Worm (Caenorhabditis elegans) whole organism, L4/young adult: ENCODE data around the gene kdp-1.

Experiments used
- W03F9.2 ChIP-seq: fragments of 150-350 bp; optimal IDR thresholded peaks from 2 replicates; lab custom pipeline; 2014; ENCODE audit warnings: missing biosample characterization, missing genetic modification characterization
- dao-5 ChIP-seq: sonication (generic microtip); optimal IDR thresholded peaks from 2 replicates; lab custom pipeline; 2016; ENCODE audit warnings: missing genotype, missing genetic modification characterization, moderate library complexity, missing compliant biosample characterization
- him-1 ChIP-seq: sonication (generic microtip); optimal IDR thresholded peaks from 2 replicates; lab custom pipeline; 2016; ENCODE audit warnings: missing genotype, missing genetic modification reagents, missing genetic modification characterization, missing compliant biosample characterization

kdp-1 gene

ce11 chrIV:13330547-13330946 is 30.6 kb downstream of the kdp-1 start:
- TF ChIP-seq him-1 = no peak
- no peak for TF ChIP-seq dao-5 (tag; lab: Kevin White, UChicago)
- TF ChIP-seq W03F9.2 (tag; lab: Kevin White, UChicago) = no peak

ce11 chrIV:13331285-13331684 is 31.3 kb downstream of the kdp-1 start, which contains the start of gene pqn-74:
Gene pqn-74, minus strand, starts transcription at chrIV:13331406.
- no peak for TF ChIP-seq dao-5 (tag; lab: Kevin White, UChicago)
- TF ChIP-seq him-1 = no peak
- no peak for TF ChIP-seq W03F9.2 (tag; lab: Kevin White, UChicago)

- TF ChIP-seq dao-5 (tag; lab: Kevin White, UChicago) = no peak
- no peak for TF ChIP-seq W03F9.2 (tag; lab: Kevin White, UChicago)
- no peak for TF ChIP-seq him-1
Observed at ce11 chrIV:13334287-13334686, 34.3 kb downstream of the kdp-1 start.

ce11 chrIV:13342555-13342954 is 42.6 kb downstream of the kdp-1 start, which contains the start of gene W02A2.5:
Gene W02A2.5, plus strand, starts transcription at chrIV:13342855.
- no peak for TF ChIP-seq dao-5 (tag; lab: Kevin White, UChicago)
- TF ChIP-seq him-1 = no peak
- no peak for TF ChIP-seq W03F9.2 (tag; lab: Kevin White, UChicago)

- no peak for TF ChIP-seq him-1
- no peak for TF ChIP-seq dao-5 (tag; lab: Kevin White, UChicago)
- no peak for TF ChIP-seq W03F9.2 (tag; lab: Kevin White, UChicago)
Observed at ce11 chrIV:13346078-13346477, 46.1 kb downstream of the kdp-1 start.

ce11 chrIV:13347232-13347715 is 47.3 kb downstream of the kdp-1 start, which contains the start of gene W02A2.9:
Gene W02A2.9, plus strand, starts transcription at chrIV:13347665.
- TF ChIP-seq dao-5 (tag; lab: Kevin White, UChicago) = no peak
- no peak for TF ChIP-seq him-1
- no peak for TF ChIP-seq W03F9.2 (tag; lab: Kevin White, UChicago)

ce11 chrIV:13348592-13348991 is 48.6 kb downstream of the kdp-1 start, which contains the start of gene W02A2.12:
Gene W02A2.12, minus strand, starts transcription at chrIV:13348831.
- TF ChIP-seq W03F9.2 (tag; lab: Kevin White, UChicago) (no peak), dao-5 (tag; lab: Kevin White, UChicago) (no peak), him-1 (no peak)
